Worm (Caenorhabditis elegans): ENCODE measurements around the gene unc-69.

Gene unc-69

ce11 chrIII:10331232-10331631 is 12.5 kb downstream of the unc-69 start (continued):
- no peak for TF ChIP-seq zag-1 (tag; optimal IDR thresholded peaks at IDR 0.05)
- TF ChIP-seq aly-2 (tag; optimal IDR thresholded peaks at IDR 0.05) = no peak
- TF ChIP-seq irx-1 (tag; optimal IDR thresholded peaks at IDR 0.05) = no peak
- TF ChIP-seq lin-35 (GFP tag; optimal IDR thresholded peaks at IDR 0.05) = peak in 1 of 2 experiments; percentile 4
- no peak for TF ChIP-seq unc-62 (GFP tag; optimal IDR thresholded peaks at IDR 0.05)
- TF ChIP-seq lin-13 (GFP tag; optimal IDR thresholded peaks at IDR 0.05) = no peak
- no peak for TF ChIP-seq lin-39 (tag; optimal IDR thresholded peaks at IDR 0.05)
- TF ChIP-seq lir-3 (tag; optimal IDR thresholded peaks at IDR 0.05; ENCODE audit: poor library complexity) = no peak
- TF ChIP-seq nhr-47 (tag; optimal IDR thresholded peaks at IDR 0.05) = no peak
- no peak for TF ChIP-seq grh-1 (GFP tag; IDR thresholded peaks at IDR 0.05)
- TF ChIP-seq dpl-1 (GFP tag; optimal IDR thresholded peaks at IDR 0.05) = peak in 1 of 3 experiments; percentile 26
- TF ChIP-seq ama-1 (optimal IDR thresholded peaks at IDR 0.05) = no peak
- peak in 1 of 2 experiments; percentile 1 for TF ChIP-seq efl-1 (optimal IDR thresholded peaks at IDR 0.05)
- peak in 1 of 2 experiments; percentile 90 for TF ChIP-seq efl-1 (GFP tag; optimal IDR thresholded peaks at IDR 0.05 in 1 of 2)
- TF ChIP-seq egl-13 (tag; optimal IDR thresholded peaks at IDR 0.05) = no peak
- peak; percentile 67 for TF ChIP-seq nhr-85 (tag)
- no peak for TF ChIP-seq xbp-1 (tag; optimal IDR thresholded peaks at IDR 0.05)
- TF ChIP-seq nhr-84 (tag; optimal IDR thresholded peaks at IDR 0.05) = no peak
- peak in 1 of 2 experiments; percentile 19 for TF ChIP-seq lsy-2 (tag; optimal IDR thresholded peaks at IDR 0.05)
- TF ChIP-seq snu-23 (GFP tag; optimal IDR thresholded peaks at IDR 0.05) = peak; percentile 14
- TF ChIP-seq snpc-4 (tag; optimal IDR thresholded peaks at IDR 0.05) = no peak
- no peak for TF ChIP-seq pag-3 (tag; optimal IDR thresholded peaks at IDR 0.05; ENCODE audit: borderline replicate concordance, insufficient read depth)
- TF ChIP-seq lin-15B (tag; optimal IDR thresholded peaks at IDR 0.05) = no peak
- no peak for TF ChIP-seq egl-27 (tag; optimal IDR thresholded peaks at IDR 0.05)
- no peak for TF ChIP-seq hlh-4 (tag; optimal IDR thresholded peaks at IDR 0.05)
- TF ChIP-seq mef-2 (tag; optimal IDR thresholded peaks at IDR 0.05) = no peak
- TF ChIP-seq blmp-1 (tag; optimal IDR thresholded peaks at IDR 0.05) = no peak
- TF ChIP-seq nhr-28 (tag; optimal IDR thresholded peaks at IDR 0.05) = no peak
- no peak for TF ChIP-seq aha-1 (tag; optimal IDR thresholded peaks at IDR 0.05)
- TF ChIP-seq nhr-90 (tag; optimal IDR thresholded peaks at IDR 0.05; ENCODE audit: poor library complexity) = no peak
- no peak for TF ChIP-seq ceh-90 (tag; optimal IDR thresholded peaks at IDR 0.05)

DNA sequence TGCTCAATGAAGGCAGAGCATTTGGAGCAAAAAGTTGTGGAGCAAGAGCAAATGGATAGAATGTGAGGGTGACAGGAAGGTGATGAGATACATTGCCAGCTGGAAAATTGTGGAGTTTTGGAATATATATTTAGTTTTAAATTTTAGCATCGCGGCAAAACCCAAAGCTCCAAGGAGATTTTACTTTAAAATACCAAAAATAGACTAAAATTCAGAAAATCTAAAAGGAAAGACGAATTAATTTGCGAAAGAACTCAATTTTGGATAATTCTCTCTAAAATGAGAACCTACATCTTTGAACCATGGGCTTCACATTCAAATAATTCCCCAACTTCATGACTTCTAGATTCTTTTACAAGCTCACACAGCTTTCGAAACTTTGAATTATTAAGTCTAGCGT is 13.8 kb downstream of the unc-69 start, which contains the start of gene T07C4.12:
Gene T07C4.12, minus strand, starts transcription at position 101 of the 400 bp plus-strand sequence.
- TF ChIP-seq nhr-76 (tag; optimal IDR thresholded peaks at IDR 0.05) = no peak
- no peak for TF ChIP-seq elt-3 (tag; optimal IDR thresholded peaks at IDR 0.05)
- TF ChIP-seq fos-1 (tag; optimal IDR thresholded peaks at IDR 0.05) = no peak
- TF ChIP-seq egl-13 (tag; optimal IDR thresholded peaks at IDR 0.05) = no peak
- no peak for TF ChIP-seq nhr-28 (tag; optimal IDR thresholded peaks at IDR 0.05)
- TF ChIP-seq lsy-2 (tag; optimal IDR thresholded peaks at IDR 0.05) = no peak

- TF ChIP-seq hpl-2 (GFP tag; optimal IDR thresholded peaks at IDR 0.05) = no peak
- peak; percentile 81 for TF ChIP-seq aha-1 (tag; optimal IDR thresholded peaks at IDR 0.05)
- TF ChIP-seq vab-15 (tag; optimal IDR thresholded peaks at IDR 0.05) = no peak
- peak; percentile 63 for TF ChIP-seq egl-13 (tag; optimal IDR thresholded peaks at IDR 0.05)
- no peak for TF ChIP-seq hlh-17 (GFP tag; optimal IDR thresholded peaks at IDR 0.05; ENCODE audit: borderline replicate concordance)
- TF ChIP-seq nhr-12 (tag; optimal IDR thresholded peaks at IDR 0.05) = no peak
- TF ChIP-seq mep-1 (tag; optimal IDR thresholded peaks at IDR 0.05) = peak; percentile 95
- peak; percentile 45; the same call in 1 of the 2 replicates for TF ChIP-seq ceh-88 (GFP tag; IDR thresholded peaks at IDR 0.05)
- TF ChIP-seq dpl-1 (GFP tag; optimal IDR thresholded peaks at IDR 0.05) = peak; percentile 84 to 87 (median 86)
- peak; percentile 33 for TF ChIP-seq lir-3 (tag; optimal IDR thresholded peaks at IDR 0.05; ENCODE audit: poor library complexity)
- TF ChIP-seq ceh-63 (GFP tag; optimal IDR thresholded peaks at IDR 0.05) = no peak
- TF ChIP-seq zag-1 (tag; optimal IDR thresholded peaks at IDR 0.05) = no peak
- peak in 2 of 6 experiments; percentile 73 to 76 for TF ChIP-seq elt-3 (tag; optimal IDR thresholded peaks at IDR 0.05)
- no peak; the same call in 1 of the 2 replicates for TF ChIP-seq unc-98 (GFP tag; IDR thresholded peaks at IDR 0.05)
- peak; percentile 89 for TF ChIP-seq lin-39 (tag; optimal IDR thresholded peaks at IDR 0.05)
- TF ChIP-seq unc-86 (tag; optimal IDR thresholded peaks at IDR 0.05) = peak; percentile 87
- TF ChIP-seq unc-30 (tag; optimal IDR thresholded peaks at IDR 0.05) = no peak
- TF ChIP-seq ces-1 (GFP tag; optimal IDR thresholded peaks at IDR 0.05) = no peak
- TF ChIP-seq nhr-19 (GFP tag; conservative IDR thresholded peaks at IDR 0.05) = peak; percentile 89
- peak in 1 of 2 experiments; percentile 69 for TF ChIP-seq ztf-11 (tag; optimal IDR thresholded peaks at IDR 0.05)
- peak; percentile 76 for TF ChIP-seq F16B12.6 (tag; optimal IDR thresholded peaks at IDR 0.05)
- peak; percentile 48 for TF ChIP-seq fkh-4 (tag; optimal IDR thresholded peaks at IDR 0.05; ENCODE audit: borderline replicate concordance)
- TF ChIP-seq fkh-8 (tag; optimal IDR thresholded peaks at IDR 0.05) = peak; percentile 78
These were observed 15.3 kb downstream of the unc-69 start, which contains the start of the genes jmjd-4 and mev-1 for ce11 chrIII:10333961-10334542. Gene jmjd-4 (minus strand): TSS chrIII:10334018. Gene mev-1 (plus strand): TSS chrIII:10334277.
